In genomic region chr2L:8091429-8091828, dm6 we compare ENCODE assay signal across 2 fruit fly cellular contexts.
TF ChIP-seq lines count a peak whose summit lies in the region.

No protein-coding gene starts in this region.

- TF ChIP-seq CTCF in whole organism, embryonic (GFP tag; optimal IDR thresholded peaks at IDR 0.05; lab: Kevin White, UChicago) = no peak

TF ChIP-seq in whole organism, adult, 20 proteins besides CTCF, POLR2A, EP300 and RAD21:
- TF ChIP-seq kay (GFP tag; lab: Kevin White, UChicago; ENCODE audit: borderline replicate concordance) = peak; percentile 57
- no peak for TF ChIP-seq toe (GFP tag; optimal IDR thresholded peaks at IDR 0.05; lab: Kevin White, UChicago)
- no peak for TF ChIP-seq tj (GFP tag; optimal IDR thresholded peaks at IDR 0.05; lab: Kevin White, UChicago)

TF ChIP-seq in whole organism, embryonic, 481 proteins besides CTCF, POLR2A, EP300 and RAD21:
- TF ChIP-seq sens (GFP tag; lab: Kevin White, UChicago) = peak; percentile 18
- TF ChIP-seq Lim3 (GFP tag; IDR thresholded peaks at IDR 0.05; lab: Robert Waterston, UW) = no peak
- no peak for TF ChIP-seq HLH3B (GFP tag; IDR thresholded peaks at IDR 0.05; lab: Robert Waterston, UW)
- TF ChIP-seq chinmo (GFP tag; IDR thresholded peaks at IDR 0.05; lab: Robert Waterston, UW; ENCODE audit: partially characterized antibody) = 0 out of 4 replicates have a peak, but pooled peaks have one; percentile 12
- TF ChIP-seq Taf1 (GFP tag; IDR thresholded peaks at IDR 0.05; lab: Robert Waterston, UW) = no peak
- TF ChIP-seq phol (tag; optimal IDR thresholded peaks at IDR 0.05; lab: Kevin White, UChicago) = no peak
- peak in 1 of 2 experiments; percentile 69 for TF ChIP-seq eve (GFP tag; optimal IDR thresholded peaks at IDR 0.05; lab: Kevin White, UChicago)
- no peak for TF ChIP-seq CG32772 (GFP tag; IDR thresholded peaks at IDR 0.05; lab: Robert Waterston, UW)

Comparison
In these comparisons a context has a peak if more than half of its experiments do, and no peak if none do; other contexts are left out.
1. Of the 1 proteins assayed by ChIP-seq in both whole organism, embryonic and whole organism, adult: peak only in whole organism, embryonic: none; only in whole organism, adult: kay; in both: none; in neither: 0.